Worm (Caenorhabditis elegans): ENCODE results near the gene trd-1.

DNA sequence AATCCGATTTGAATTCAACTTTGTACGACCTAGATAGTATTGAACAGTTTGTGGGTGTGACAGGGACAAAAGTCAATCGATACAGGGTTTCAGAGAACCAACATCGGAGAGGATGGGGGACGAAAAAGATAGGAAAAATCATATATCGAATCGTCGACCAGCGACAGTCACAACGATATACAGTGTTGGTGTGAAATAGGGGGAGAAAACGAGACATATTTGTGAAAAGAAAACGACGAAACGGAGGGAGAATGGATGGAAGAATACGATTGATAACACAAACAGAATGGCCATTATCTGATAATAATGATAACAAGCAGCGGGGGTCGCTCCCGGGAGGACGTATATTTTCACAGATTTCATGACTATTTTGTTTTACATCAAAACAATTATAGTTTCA, 10.6 kb upstream of the trd-1 start:
- TF ChIP-seq ztf-11 (tag; optimal IDR thresholded peaks at IDR 0.05) (no peak), nhr-77 (tag; optimal IDR thresholded peaks at IDR 0.05) (no peak), ama-1 (optimal IDR thresholded peaks at IDR 0.05) (peak; percentile 3), nhr-76 (tag; optimal IDR thresholded peaks at IDR 0.05) (no peak), gei-8 (GFP tag; optimal IDR thresholded peaks at IDR 0.05) (no peak), ceh-82 (tag; optimal IDR thresholded peaks at IDR 0.05) (no peak), rbr-2 (tag; optimal IDR thresholded peaks at IDR 0.05) (no peak), nhr-6 (tag; optimal IDR thresholded peaks at IDR 0.05) (no peak), egl-43 (GFP tag; IDR thresholded peaks at IDR 0.05) (no peak)

Data from whole organism, L4 larva.